Fruit fly (Drosophila melanogaster): Measurements from ENCODE around the gene Doc3.
A peak's percentile ranks its signal among the peaks of the same experiment; 100 is the strongest.

Gene Doc3

DNA sequence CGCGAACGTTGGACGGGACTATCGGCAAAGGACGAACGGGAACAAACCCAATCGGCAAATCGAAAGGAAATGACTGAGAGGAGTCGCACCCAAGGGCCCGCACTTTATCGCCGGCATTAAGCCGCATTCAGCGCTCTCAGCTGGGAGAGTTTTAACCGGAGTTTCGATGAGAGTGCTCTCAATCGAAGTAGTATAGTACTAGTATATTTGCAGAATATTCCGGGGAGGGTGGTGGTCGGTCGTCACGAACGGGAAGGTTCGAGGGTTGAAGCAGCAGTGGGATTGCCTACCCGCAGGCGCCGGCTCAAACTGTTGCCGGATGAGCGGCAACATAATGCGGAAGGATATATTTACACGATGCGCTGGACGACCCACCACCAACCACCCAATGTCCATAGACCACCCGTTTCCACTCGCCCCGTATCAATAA, 46.8 kb downstream of the Doc3 start (continued):
- TF ChIP-seq dimm (GFP tag; IDR thresholded peaks at IDR 0.05): no peak
- TF ChIP-seq Nf-YC (tag; optimal IDR thresholded peaks at IDR 0.05): peak; percentile 47
- TF ChIP-seq Trl (optimal IDR thresholded peaks at IDR 0.05): peak; percentile 47 to 51
- TF ChIP-seq Trl (GFP tag; optimal IDR thresholded peaks at IDR 0.05): no peak
- TF ChIP-seq CG11504 (tag; optimal IDR thresholded peaks at IDR 0.05): peak; percentile 22

DNA sequence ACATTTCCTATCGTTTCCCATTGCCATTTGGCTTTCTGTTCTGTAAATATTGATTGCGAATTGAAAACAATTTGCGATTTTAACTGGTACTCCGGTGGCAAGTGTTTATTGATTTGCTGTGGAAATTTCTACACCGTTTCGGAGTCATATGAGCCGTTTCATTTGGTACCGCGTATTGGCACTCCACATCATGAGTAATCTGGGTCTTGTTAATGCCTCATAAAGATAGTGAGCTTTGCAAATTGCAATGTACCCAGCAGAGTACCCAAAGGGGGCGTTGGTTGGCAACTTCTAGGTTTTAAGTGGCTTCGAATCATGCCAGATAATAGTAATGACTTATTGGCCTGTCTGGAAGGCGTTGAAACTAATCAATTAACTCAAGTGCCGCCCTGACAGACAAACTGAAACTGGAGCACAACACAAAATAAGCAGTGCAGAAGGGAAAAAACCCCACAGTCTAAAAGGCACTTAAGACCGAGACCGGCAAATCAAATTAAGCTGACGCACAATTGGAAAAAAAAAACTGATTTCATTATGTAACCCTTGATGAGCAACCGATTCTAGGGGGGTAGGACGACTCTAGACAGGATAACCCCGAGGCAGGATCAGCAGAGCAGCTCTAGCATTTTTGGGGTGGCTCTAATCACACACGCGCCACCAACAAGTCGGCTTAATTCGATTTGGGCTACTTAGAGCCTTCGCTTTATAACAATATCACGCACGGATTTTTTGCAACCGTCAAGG, 48.0 kb downstream of the Doc3 start:
- peak; percentile 23 for TF ChIP-seq lab (GFP tag; optimal IDR thresholded peaks at IDR 0.05)
- peak; percentile 43 for TF ChIP-seq sqz (GFP tag; optimal IDR thresholded peaks at IDR 0.05)
- TF ChIP-seq sug (tag; optimal IDR thresholded peaks at IDR 0.05): no peak
- TF ChIP-seq gsb-n (tag; optimal IDR thresholded peaks at IDR 0.05): peak; percentile 17
- TF ChIP-seq CG3726 (GFP tag; IDR thresholded peaks at IDR 0.05): 0 out of 3 replicates have a peak, but pooled peaks have one; percentile 15
- TF ChIP-seq Pdp1 (GFP tag; optimal IDR thresholded peaks at IDR 0.05): peak in 1 of 2 experiments; percentile 74
- no peak for TF ChIP-seq onecut (GFP tag; IDR thresholded peaks at IDR 0.05)
- TF ChIP-seq pros (GFP tag; optimal IDR thresholded peaks at IDR 0.05): peak; percentile 59
- no peak for TF ChIP-seq bab2 (GFP tag; optimal IDR thresholded peaks at IDR 0.05)
- no peak for TF ChIP-seq Mrtf (GFP tag; IDR thresholded peaks at IDR 0.05)
- peak; percentile 69 for TF ChIP-seq Ets65A (GFP tag)
- no peak for TF ChIP-seq Bdp1 (GFP tag; optimal IDR thresholded peaks at IDR 0.05)

DNA sequence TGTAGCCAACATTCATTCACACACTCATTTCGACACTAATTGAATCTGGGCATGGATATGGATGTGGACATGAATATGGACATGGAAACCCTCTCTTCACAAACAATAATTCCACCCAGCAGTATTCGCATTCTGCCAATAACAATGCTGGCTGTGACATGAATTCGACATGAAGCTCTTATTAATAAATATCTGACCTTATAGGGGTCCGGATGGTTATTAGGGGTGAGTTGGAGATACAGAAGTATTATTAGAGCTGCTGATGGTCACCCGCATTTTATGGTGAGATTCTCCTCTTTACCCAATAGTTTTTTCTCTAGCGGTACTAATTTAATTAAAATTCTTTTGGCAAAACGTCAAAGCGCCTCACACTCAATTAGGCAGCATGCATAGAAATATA, 49.2 kb downstream of the Doc3 start:
- TF ChIP-seq gcm (GFP tag; optimal IDR thresholded peaks at IDR 0.05) (peak; percentile 97), gsb-n (tag; optimal IDR thresholded peaks at IDR 0.05) (peak; percentile 41), pros (GFP tag; optimal IDR thresholded peaks at IDR 0.05) (peak; percentile 56), CG8089 (GFP tag; optimal IDR thresholded peaks at IDR 0.05) (no peak)

DNA sequence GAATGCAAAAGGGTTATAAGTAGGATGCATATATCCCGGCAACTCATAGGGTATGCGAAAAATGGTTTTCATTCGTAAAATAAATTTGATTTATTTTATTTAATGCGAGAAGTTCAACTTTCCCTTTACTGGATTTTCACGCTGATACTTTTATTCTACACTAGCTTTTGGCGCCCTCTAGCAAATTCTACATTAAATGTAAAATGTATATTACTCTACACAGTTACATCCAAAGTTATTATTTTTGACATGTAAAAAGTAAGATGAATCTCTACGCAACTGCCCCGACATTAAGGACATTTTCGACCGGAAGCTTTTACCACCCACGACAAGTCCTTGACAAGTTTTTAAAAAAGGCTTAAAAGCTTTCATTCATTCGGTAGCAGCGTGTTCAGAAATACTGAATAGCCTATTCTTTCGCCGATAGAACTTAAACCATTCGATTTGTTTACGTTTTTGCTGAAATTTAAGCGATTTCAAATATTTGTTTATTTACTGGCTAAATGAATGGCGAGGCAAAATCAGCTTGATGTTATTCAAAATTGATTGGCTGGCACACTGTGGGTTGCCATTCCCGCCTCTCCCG, 49.9 kb downstream of the Doc3 start:
- TF ChIP-seq CG6813 (GFP tag; optimal IDR thresholded peaks at IDR 0.05) (no peak), CG6683 (GFP tag; optimal IDR thresholded peaks at IDR 0.05) (no peak), CTCF (GFP tag; optimal IDR thresholded peaks at IDR 0.05) (peak; percentile 93), nom (GFP tag; optimal IDR thresholded peaks at IDR 0.05) (no peak), sr (GFP tag; IDR thresholded peaks at IDR 0.05) (no peak), Hr39 (optimal IDR thresholded peaks at IDR 0.05) (no peak), CG7271 (tag; optimal IDR thresholded peaks at IDR 0.05) (no peak), Eip74EF (GFP tag; optimal IDR thresholded peaks at IDR 0.05) (no peak), tll (GFP tag; optimal IDR thresholded peaks at IDR 0.05) (no peak), danr (GFP tag; IDR thresholded peaks at IDR 0.05) (no peak), CG2202 (tag; optimal IDR thresholded peaks at IDR 0.05) (no peak), CG42726 (GFP tag; IDR thresholded peaks at IDR 0.05; ENCODE audit: partially characterized antibody) (peak; percentile 65), CG2199 (GFP tag; IDR thresholded peaks at IDR 0.05) (peak; percentile 84), slp2 (GFP tag; optimal IDR thresholded peaks at IDR 0.05) (no peak), Bgb (GFP tag; IDR thresholded peaks at IDR 0.05; ENCODE audit: partially characterized antibody) (peak; percentile 73), CG5180 (GFP tag; optimal IDR thresholded peaks at IDR 0.05) (no peak), gt (GFP tag; IDR thresholded peaks at IDR 0.05) (no peak), CG18764 (GFP tag; optimal IDR thresholded peaks at IDR 0.05) (no peak), stwl (tag; optimal IDR thresholded peaks at IDR 0.05) (no peak), CG15479 (GFP tag; optimal IDR thresholded peaks at IDR 0.05) (no peak), Awh (GFP tag; IDR thresholded peaks at IDR 0.05) (no peak), D19B (GFP tag; optimal IDR thresholded peaks at IDR 0.05) (no peak), CG14860 (GFP tag; IDR thresholded peaks at IDR 0.05; ENCODE audit: partially characterized antibody) (no peak; the same call in 2 of the 3 replicates), jing (GFP tag; optimal IDR thresholded peaks at IDR 0.05) (no peak), CG17829 (tag; optimal IDR thresholded peaks at IDR 0.05) (no peak), bbx (GFP tag; IDR thresholded peaks at IDR 0.05; ENCODE audit: partially characterized antibody) (peak; percentile 26; the same call in 1 of the 2 replicates)

All from whole organism, embryonic.